Worm (Caenorhabditis elegans): ENCODE results near the gene gob-1.

DNA sequence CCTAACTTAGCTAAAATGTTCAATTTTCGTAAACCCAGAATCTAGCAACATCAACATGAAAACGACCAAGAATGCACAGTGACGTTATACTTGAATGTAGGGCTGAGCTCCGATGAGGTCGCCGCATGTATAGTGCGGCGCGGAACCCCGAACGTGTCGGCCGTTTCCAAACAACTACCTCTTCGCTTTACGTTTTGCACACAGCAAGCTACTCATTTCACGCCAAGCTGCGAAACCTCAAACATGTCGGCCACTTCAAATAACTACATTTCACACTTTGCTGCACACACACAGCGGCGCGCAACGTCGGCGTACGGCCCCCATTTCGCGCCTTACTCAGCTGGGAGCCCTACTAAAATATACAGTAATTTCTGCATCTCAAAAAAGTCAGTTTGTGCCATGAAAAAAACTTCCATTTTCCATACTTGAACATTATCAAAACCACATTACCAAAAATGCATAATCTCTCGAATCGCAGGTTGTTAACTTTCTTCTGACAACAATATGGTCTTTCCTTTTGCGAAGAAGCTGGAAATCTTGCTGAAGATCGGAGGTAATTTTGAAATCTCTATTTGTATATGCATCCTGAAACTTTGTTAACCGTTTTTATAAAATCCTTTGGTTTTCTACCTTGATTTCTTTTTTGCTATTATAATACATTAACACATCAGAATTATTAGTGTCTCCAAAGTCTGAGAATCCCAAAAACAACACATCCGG lies 9.2 kb downstream of the gob-1 start, which contains the start of gene H13N06.7:
- TF ChIP-seq sea-1 (GFP tag; conservative IDR thresholded peaks at IDR 0.05) (no peak), tbx-37 (GFP tag; conservative IDR thresholded peaks at IDR 0.05) (no peak), tbx-11 (GFP tag; IDR thresholded peaks at IDR 0.05) (no peak), hmg-4 (GFP tag; optimal IDR thresholded peaks at IDR 0.05) (no peak), ceh-36 (tag; optimal IDR thresholded peaks at IDR 0.05) (no peak), ama-1 (optimal IDR thresholded peaks at IDR 0.05) (no peak)

Data from whole organism, early embryonic.